Worm (Caenorhabditis elegans) whole organism, L4 larva: ENCODE results near the gene str-248.

ENCODE experiments used
- D1046.2 ChIP-seq: fragments of 200-800 bp; sonication (Bioruptor generic); IDR thresholded peaks from 2 replicates; pipeline ENCODE4 v1.3.6; 2022; ENCODE audit warnings: missing genetic modification characterization, missing compliant biosample characterization
- F10B5.3 ChIP-seq: sonication (generic microtip); optimal IDR thresholded peaks from 2 replicates; lab custom pipeline; 2016; ENCODE audit warnings: mild to moderate bottlenecking, missing genetic modification characterization, missing compliant biosample characterization
- F37D6.2 ChIP-seq: sonication (generic microtip); optimal IDR thresholded peaks from 2 replicates; lab custom pipeline; 2016; ENCODE audit warnings: mild to moderate bottlenecking, missing genetic modification characterization, missing compliant biosample characterization
- T26A8.4 ChIP-seq: fragments of 200-800 bp; sonication (Bioruptor generic); IDR thresholded peaks from 2 replicates; pipeline ENCODE4 v1.3.6; 2022; ENCODE audit warnings: missing genetic modification characterization, missing compliant biosample characterization
- Y48G9A.11 ChIP-seq: fragments of 200-800 bp; sonication (Bioruptor generic); IDR thresholded peaks from 2 replicates; pipeline ENCODE4 v1.3.6; 2022; ENCODE audit warnings: missing genetic modification reagents, missing genetic modification characterization, missing compliant biosample characterization
- Y75B8A.6 ChIP-seq: fragments of 200-800 bp; sonication (Bioruptor generic); IDR thresholded peaks from 2 replicates; pipeline ENCODE4 v1.3.6; 2022; ENCODE audit warnings: missing genetic modification reagents, missing genetic modification characterization, missing compliant biosample characterization
- ZK337.2 ChIP-seq: fragments of 200-800 bp; sonication (Bioruptor generic); IDR thresholded peaks from 2 replicates; pipeline ENCODE4 v1.3.6; 2022; ENCODE audit warnings: missing genetic modification reagents, missing genetic modification characterization, missing compliant biosample characterization
- aha-1 ChIP-seq: fragments of 150-350 bp; peaks from one replicate; lab custom pipeline; 2014; ENCODE audit warnings: missing biosample characterization, missing genetic modification characterization
- ceh-20 ChIP-seq: fragments of 200-800 bp; sonication (Bioruptor generic); IDR thresholded peaks from 2 replicates; pipeline ENCODE4 v1.3.6; 2022; ENCODE audit warnings: missing genetic modification reagents, missing genetic modification characterization, missing compliant biosample characterization
- ceh-44 ChIP-seq: fragments of 200-800 bp; sonication (Bioruptor generic); IDR thresholded peaks from 2 replicates; pipeline ENCODE4 v1.3.6; 2022; ENCODE audit warnings: missing genetic modification reagents, missing genetic modification characterization, missing compliant biosample characterization
- ctbp-1 ChIP-seq: fragments of 200-800 bp; sonication (Bioruptor generic); IDR thresholded peaks from 2 replicates; pipeline ENCODE4 v1.3.6; 2022; ENCODE audit warnings: missing genetic modification reagents, missing genetic modification characterization, missing compliant biosample characterization
- dmd-6 ChIP-seq: fragments of 200-800 bp; sonication (Bioruptor generic); IDR thresholded peaks from 2 replicates; pipeline ENCODE4 v1.3.6; 2022; ENCODE audit warnings: missing genetic modification reagents, missing genetic modification characterization, missing compliant biosample characterization
- dmd-9 ChIP-seq: fragments of 200-800 bp; sonication (Bioruptor generic); IDR thresholded peaks from 2 replicates; pipeline ENCODE4 v1.3.6; 2022; ENCODE audit warnings: missing genetic modification reagents, missing genetic modification characterization, missing compliant biosample characterization
- dpl-1 ChIP-seq: fragments of 150-350 bp; optimal IDR thresholded peaks from 2 replicates; lab custom pipeline; 2014; ENCODE audit warnings: missing biosample characterization, missing genetic modification reagents, missing genetic modification characterization
- duxl-1 ChIP-seq: sonication (generic microtip); optimal IDR thresholded peaks from 2 replicates; lab custom pipeline; 2016; ENCODE audit warnings: mild to moderate bottlenecking, missing genetic modification characterization, moderate library complexity, missing compliant biosample characterization; ENCODE audit not compliant: poor library complexity
- dve-1 ChIP-seq: sonication (generic microtip); optimal IDR thresholded peaks from 2 replicates; lab custom pipeline; 2017; ENCODE audit warnings: antibody characterized with exemption, mild to moderate bottlenecking, missing genetic modification characterization, missing compliant biosample characterization; ENCODE audit not compliant: insufficient read depth
- hif-1 ChIP-seq, 2 experiments: sonication (generic microtip); optimal IDR thresholded peaks; 2 replicates each; lab custom pipeline; 2016 to 2017; ENCODE audit warnings: missing compliant biosample characterization in 2 of 2, missing genetic modification characterization in 2 of 2, missing genetic modification reagents in 2 of 2, missing genotype in 2 of 2, mild to moderate bottlenecking in 1 of 2
- hlh-11 ChIP-seq: fragments of 200-800 bp; sonication (Bioruptor generic); optimal IDR thresholded peaks from 2 replicates; lab custom pipeline; 2018; ENCODE audit warnings: mild to moderate bottlenecking, missing genetic modification characterization, missing compliant biosample characterization
- hlh-30 ChIP-seq: sonication (generic microtip); optimal IDR thresholded peaks from 2 replicates; lab custom pipeline; 2017; ENCODE audit warnings: antibody characterized with exemption, mild to moderate bottlenecking, missing genetic modification characterization, missing compliant biosample characterization; ENCODE audit not compliant: insufficient read depth
- hmg-1.1 ChIP-seq: fragments of 200-800 bp; sonication (Bioruptor generic); IDR thresholded peaks from 2 replicates; pipeline ENCODE4 v1.3.6; 2022; ENCODE audit warnings: missing genetic modification reagents, missing genetic modification characterization, missing compliant biosample characterization
- lin-29 ChIP-seq: fragments of 200-800 bp; sonication (Bioruptor generic); IDR thresholded peaks from 2 replicates; pipeline ENCODE4 v1.3.6; 2022; ENCODE audit warnings: missing genetic modification reagents, missing genetic modification characterization, missing compliant biosample characterization
- lin-38 ChIP-seq: fragments of 200-800 bp; sonication (Bioruptor generic); IDR thresholded peaks from 2 replicates; pipeline ENCODE4 v1.3.6; 2022; ENCODE audit warnings: missing genetic modification reagents, missing genetic modification characterization, missing compliant biosample characterization
- lsy-2 ChIP-seq, 2 experiments: fragments of 150-350 bp in 1 of 2; sonication (generic microtip) in 1 of 2; optimal IDR thresholded peaks; 2 replicates each; lab custom pipeline; 2014 to 2017; ENCODE audit warnings: missing biosample characterization in 2 of 2, missing genetic modification characterization in 2 of 2
- madf-5 ChIP-seq, 2 experiments: fragments of 200-800 bp; sonication (Bioruptor generic); IDR thresholded peaks; 2 replicates each; pipeline ENCODE4 v1.3.6; 2022; ENCODE audit warnings: missing compliant biosample characterization in 2 of 2, missing genetic modification characterization in 2 of 2
- madf-9 ChIP-seq: fragments of 200-800 bp; sonication (Bioruptor generic); conservative IDR thresholded peaks from 2 replicates; pipeline ENCODE4 v1.3.6; 2022; ENCODE audit warnings: missing genetic modification reagents, missing genetic modification characterization, missing compliant biosample characterization
- mdl-1 ChIP-seq, 2 experiments: fragments of 150-350 bp in 1 of 2; sonication (generic microtip) in 1 of 2; optimal IDR thresholded peaks; 2 replicates each; lab custom pipeline; 2014 to 2017; ENCODE audit warnings: missing biosample characterization in 2 of 2, missing genetic modification characterization in 2 of 2
- mdt-29 ChIP-seq: fragments of 200-800 bp; sonication (Bioruptor generic); IDR thresholded peaks from 2 replicates; pipeline ENCODE4 v1.3.6; 2022; ENCODE audit warnings: missing genetic modification reagents, missing genetic modification characterization, missing compliant biosample characterization
- mes-2 ChIP-seq: sonication (generic microtip); optimal IDR thresholded peaks from 2 replicates; lab custom pipeline; 2016; ENCODE audit warnings: missing genotype, mild to moderate bottlenecking, missing genetic modification characterization, missing compliant biosample characterization; ENCODE audit not compliant: poor library complexity, severe bottlenecking
- mxl-3 ChIP-seq: fragments of 200-800 bp; sonication (Bioruptor generic); optimal IDR thresholded peaks from 2 replicates; lab custom pipeline; 2018; ENCODE audit warnings: mild to moderate bottlenecking, missing genetic modification characterization, missing compliant biosample characterization
- nhr-102 ChIP-seq: sonication (generic microtip); optimal IDR thresholded peaks from 2 replicates; lab custom pipeline; 2016; ENCODE audit warnings: mild to moderate bottlenecking, missing genetic modification characterization, moderate library complexity, missing compliant biosample characterization
- nhr-11 ChIP-seq: fragments of 150-350 bp; optimal IDR thresholded peaks from 2 replicates; lab custom pipeline; 2014; ENCODE audit warnings: missing biosample characterization, missing genetic modification characterization
- nhr-28 ChIP-seq: fragments of 150-350 bp; optimal IDR thresholded peaks from 2 replicates; lab custom pipeline; 2014; ENCODE audit warnings: missing biosample characterization, missing genetic modification characterization
- nhr-42 ChIP-seq: fragments of 200-800 bp; sonication (Bioruptor generic); IDR thresholded peaks from 2 replicates; pipeline ENCODE4 v1.3.6; 2022; ENCODE audit warnings: missing genetic modification characterization, missing compliant biosample characterization
- nhr-48 ChIP-seq: sonication (generic microtip); optimal IDR thresholded peaks from 2 replicates; lab custom pipeline; 2016; ENCODE audit warnings: mild to moderate bottlenecking, missing genetic modification characterization, missing compliant biosample characterization
- nhr-77 ChIP-seq: fragments of 150-350 bp; optimal IDR thresholded peaks from 2 replicates; lab custom pipeline; 2014; ENCODE audit warnings: missing biosample characterization, missing genetic modification characterization
- php-3 ChIP-seq: fragments of 200-800 bp; sonication (Bioruptor generic); IDR thresholded peaks from 2 replicates; pipeline ENCODE4 v1.3.6; 2022; ENCODE audit warnings: missing genetic modification reagents, missing genetic modification characterization, missing compliant biosample characterization
- rbr-2 ChIP-seq: sonication (generic microtip); optimal IDR thresholded peaks from 2 replicates; lab custom pipeline; 2016; ENCODE audit warnings: missing genotype, missing genetic modification characterization, missing compliant biosample characterization
- spr-1 ChIP-seq: sonication (generic microtip); optimal IDR thresholded peaks from 2 replicates; lab custom pipeline; 2016; ENCODE audit warnings: mild to moderate bottlenecking, missing genetic modification characterization, missing compliant biosample characterization
- spr-3 ChIP-seq: fragments of 200-800 bp; sonication (Bioruptor generic); optimal IDR thresholded peaks from 2 replicates; lab custom pipeline; 2018; ENCODE audit warnings: mild to moderate bottlenecking, missing genetic modification characterization, missing compliant biosample characterization
- tra-1 ChIP-seq: fragments of 200-800 bp; sonication (Bioruptor generic); IDR thresholded peaks from 2 replicates; pipeline ENCODE4 v1.3.6; 2022; ENCODE audit warnings: missing genetic modification reagents, missing genetic modification characterization, missing compliant biosample characterization
- unc-130 ChIP-seq: sonication (generic microtip); optimal IDR thresholded peaks from 2 replicates; lab custom pipeline; 2016; ENCODE audit warnings: missing genetic modification reagents, missing genetic modification characterization, missing compliant biosample characterization
- vab-7 ChIP-seq: fragments of 200-800 bp; sonication (Bioruptor generic); IDR thresholded peaks from 2 replicates; pipeline ENCODE4 v1.3.6; 2022; ENCODE audit warnings: missing genetic modification reagents, missing genetic modification characterization, missing compliant biosample characterization
- zfp-2 ChIP-seq: sonication (generic microtip); optimal IDR thresholded peaks from 2 replicates; lab custom pipeline; 2016; ENCODE audit warnings: mild to moderate bottlenecking, missing genetic modification characterization, missing compliant biosample characterization
- zfp-3 ChIP-seq: fragments of 200-800 bp; sonication (Bioruptor generic); conservative IDR thresholded peaks from 2 replicates; pipeline ENCODE4 v1.3.6; 2022; ENCODE audit warnings: missing genetic modification reagents, missing genetic modification characterization, missing compliant biosample characterization

The str-248 gene

DNA sequence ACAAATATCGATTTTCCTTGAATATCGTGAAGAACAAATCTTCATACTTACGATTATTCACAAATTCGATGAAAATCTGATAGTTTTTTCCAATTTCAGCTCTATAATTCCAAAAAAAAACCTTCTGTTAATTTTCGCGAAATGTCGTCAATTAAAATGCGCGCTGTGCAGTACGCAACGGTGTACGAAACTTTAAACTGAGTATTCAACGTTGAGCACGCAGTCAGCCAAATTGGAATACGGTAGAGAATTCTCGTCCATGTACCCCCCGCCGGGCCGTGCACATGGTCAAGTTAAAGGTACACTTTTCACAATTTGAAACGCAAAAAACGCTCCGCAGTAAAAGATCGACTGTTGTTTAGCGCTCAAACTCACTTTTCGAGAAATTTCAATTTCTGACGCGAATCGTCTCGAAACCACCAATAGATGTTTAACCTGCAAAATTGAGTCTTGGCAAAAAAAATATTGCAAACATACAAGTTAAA, 39.2 kb downstream of the str-248 start, which contains the start of gene F28F8.7:
F28F8.7 (minus strand) TSS at position 435 of the 485 bp plus-strand sequence.
- TF ChIP-seq spr-3 = peak; percentile 25
- TF ChIP-seq Y75B8A.6 = 0 out of 2 replicates have a peak, but pooled peaks have one; percentile 14
- peak; percentile 57 for TF ChIP-seq dpl-1
- TF ChIP-seq madf-9 = peak; percentile 30; the same call in 1 of the 2 replicates
- TF ChIP-seq mdt-29 (GFP tag; lab: Robert Waterston, UW) = peak; percentile 82
- TF ChIP-seq F10B5.3 (tag; lab: Kevin White, UChicago) = peak; percentile 12
- TF ChIP-seq T26A8.4 (GFP tag; lab: Robert Waterston, UW) = peak; percentile 85
- peak; percentile 96 for TF ChIP-seq F37D6.2 (tag; lab: Kevin White, UChicago)
- TF ChIP-seq lin-29 (GFP tag; lab: Robert Waterston, UW) = peak; percentile 63; the same call in 1 of the 2 replicates
- TF ChIP-seq ceh-44 (GFP tag; lab: Robert Waterston, UW) = peak; percentile 61; the same call in 1 of the 2 replicates
- TF ChIP-seq nhr-28 (tag; lab: Kevin White, UChicago) = peak; percentile 55
- peak; percentile 89 for TF ChIP-seq mes-2 (tag; lab: Kevin White, UChicago)
- TF ChIP-seq lsy-2 (tag; optimal IDR thresholded peaks at IDR 0.05; lab: Kevin White, UChicago) = peak; percentile 85 to 95
- TF ChIP-seq aha-1 (tag; lab: Kevin White, UChicago) = peak; percentile 16
- peak; percentile 47 for TF ChIP-seq nhr-48 (tag; lab: Kevin White, UChicago)
- TF ChIP-seq nhr-42 (GFP tag; lab: Robert Waterston, UW) = peak; percentile 94
- TF ChIP-seq ZK337.2 (GFP tag; lab: Robert Waterston, UW) = 0 out of 2 replicates have a peak, but pooled peaks have one; percentile 28
- TF ChIP-seq tra-1 (GFP tag; lab: Robert Waterston, UW) = peak; percentile 50; the same call in 1 of the 2 replicates
- TF ChIP-seq nhr-11 (tag; lab: Kevin White, UChicago) = peak; percentile 2
- peak; percentile 92 for TF ChIP-seq lin-38 (GFP tag; lab: Robert Waterston, UW)
- peak; percentile 91 for TF ChIP-seq zfp-3 (GFP tag; lab: Robert Waterston, UW)
- TF ChIP-seq Y48G9A.11 (GFP tag; lab: Robert Waterston, UW) = peak; percentile 86
- TF ChIP-seq ceh-20 (GFP tag; lab: Robert Waterston, UW) = peak; percentile 85
- peak; percentile 74 for TF ChIP-seq dve-1
- TF ChIP-seq mdl-1 (tag; optimal IDR thresholded peaks at IDR 0.05; lab: Kevin White, UChicago) = peak in 1 of 2 experiments; percentile 16
- peak; percentile 74 for TF ChIP-seq hlh-11 (tag; lab: Kevin White, UChicago)
- TF ChIP-seq vab-7 (GFP tag; lab: Robert Waterston, UW) = 0 out of 2 replicates have a peak, but pooled peaks have one; percentile 44
- TF ChIP-seq php-3 = peak; percentile 57; the same call in 1 of the 2 replicates
- TF ChIP-seq hlh-30 = peak; percentile 26
- 0 out of 4 replicates have a peak, but pooled peaks of 1 of the 2 experiments have one; percentile 42 for TF ChIP-seq madf-5 (GFP tag; IDR thresholded peaks at IDR 0.05; lab: Robert Waterston, UW)
- peak; percentile 58; the same call in 1 of the 2 replicates for TF ChIP-seq hmg-1.1 (GFP tag; lab: Robert Waterston, UW)
- peak; percentile 69; the same call in 1 of the 2 replicates for TF ChIP-seq ctbp-1 (GFP tag; lab: Robert Waterston, UW)
- TF ChIP-seq mxl-3 (GFP tag; lab: Kevin White, UChicago) = peak; percentile 69
- peak in 1 of 2 experiments; percentile 17 for TF ChIP-seq hif-1 (tag; optimal IDR thresholded peaks at IDR 0.05; lab: Kevin White, UChicago)
- peak; percentile 43 for TF ChIP-seq nhr-77 (tag; lab: Kevin White, UChicago)
- TF ChIP-seq unc-130 (GFP tag; lab: Kevin White, UChicago) = peak; percentile 74
- TF ChIP-seq dmd-6 (GFP tag; lab: Robert Waterston, UW) = peak; percentile 87
- peak; percentile 85 for TF ChIP-seq rbr-2 (tag; lab: Kevin White, UChicago)
- peak; percentile 79 for TF ChIP-seq nhr-102 (tag; lab: Kevin White, UChicago)
- peak; percentile 43 for TF ChIP-seq duxl-1 (tag; lab: Kevin White, UChicago)
- TF ChIP-seq spr-1 (tag; lab: Kevin White, UChicago) = peak; percentile 20
- TF ChIP-seq dmd-9 (GFP tag; lab: Robert Waterston, UW) = peak; percentile 88
- peak; percentile 93 for TF ChIP-seq D1046.2 (GFP tag; lab: Robert Waterston, UW)
- TF ChIP-seq zfp-2 = peak; percentile 63
